Worm (Caenorhabditis elegans) whole organism, mixed stage, embryonic: ENCODE measurements around the gene sdz-28.

Experiments
- M03D4.4 ChIP-seq: sonication (generic microtip); optimal IDR thresholded peaks from 2 replicates; lab custom pipeline; 2017; ENCODE audit warnings: mild to moderate bottlenecking, missing genetic modification characterization, missing compliant biosample characterization
- bed-3 ChIP-seq: fragments of 200-800 bp; sonication (Bioruptor generic); optimal IDR thresholded peaks from 3 replicates; lab custom pipeline; 2018; ENCODE audit warnings: mild to moderate bottlenecking, missing genetic modification characterization, moderate library complexity, missing compliant biosample characterization
- blmp-1 ChIP-seq: fragments of 150-350 bp; optimal IDR thresholded peaks from 2 replicates; lab custom pipeline; 2014; ENCODE audit warnings: missing biosample characterization, missing genetic modification characterization
- ceh-39 ChIP-seq: fragments of 150-350 bp; optimal IDR thresholded peaks from 2 replicates; lab custom pipeline; 2014; ENCODE audit warnings: missing biosample characterization, missing genetic modification characterization
- ces-1 ChIP-seq: fragments of 150-350 bp; optimal IDR thresholded peaks from 2 replicates; lab custom pipeline; 2014; ENCODE audit warnings: missing biosample characterization, missing genetic modification reagents, missing genetic modification characterization
- cnd-1 ChIP-seq: fragments of 200-800 bp; sonication (Bioruptor generic); optimal IDR thresholded peaks from 2 replicates; lab custom pipeline; 2018; ENCODE audit warnings: mild to moderate bottlenecking, missing genetic modification characterization, missing compliant biosample characterization
- drap-1 ChIP-seq: fragments of 200-800 bp; sonication (Bioruptor generic); optimal IDR thresholded peaks from 3 replicates; lab custom pipeline; 2018; ENCODE audit warnings: mild to moderate bottlenecking, missing genetic modification characterization, missing compliant biosample characterization
- elt-1 ChIP-seq: sonication (generic microtip); optimal IDR thresholded peaks from 2 replicates; lab custom pipeline; 2017; ENCODE audit warnings: missing genetic modification characterization, mild to moderate bottlenecking, missing compliant biosample characterization, antibody characterized with exemption, moderate library complexity, borderline replicate concordance; ENCODE audit not compliant: insufficient read depth
- elt-3 ChIP-seq: fragments of 150-350 bp; optimal IDR thresholded peaks from 2 replicates; lab custom pipeline; 2014; ENCODE audit warnings: missing biosample characterization, missing genetic modification characterization
- hlh-1 ChIP-seq: fragments of 150-350 bp; optimal IDR thresholded peaks from 2 replicates; lab custom pipeline; 2014; ENCODE audit warnings: missing biosample characterization, missing genetic modification reagents, missing genetic modification characterization
- lin-32 ChIP-seq: fragments of 200-800 bp; sonication (Bioruptor generic); optimal IDR thresholded peaks from 2 replicates; lab custom pipeline; 2018; ENCODE audit warnings: mild to moderate bottlenecking, missing genetic modification characterization, missing compliant biosample characterization
- lsy-2 ChIP-seq: fragments of 150-350 bp; optimal IDR thresholded peaks from 2 replicates; lab custom pipeline; 2014; ENCODE audit warnings: missing biosample characterization, missing genetic modification characterization
- mab-5 ChIP-seq: fragments of 150-350 bp; optimal IDR thresholded peaks from 2 replicates; lab custom pipeline; 2014; ENCODE audit warnings: missing biosample characterization, missing genetic modification characterization
- mep-1 ChIP-seq: fragments of 150-350 bp; optimal IDR thresholded peaks from 2 replicates; lab custom pipeline; 2017; ENCODE audit warnings: missing biosample characterization, missing genetic modification reagents, missing genetic modification characterization, inconsistent platforms
- mls-2 ChIP-seq: sonication (generic microtip); optimal IDR thresholded peaks from 2 replicates; lab custom pipeline; 2016; ENCODE audit warnings: mild to moderate bottlenecking, missing genetic modification characterization, moderate library complexity, missing compliant biosample characterization
- nhr-2 ChIP-seq: fragments of 150-350 bp; optimal IDR thresholded peaks from 2 replicates; lab custom pipeline; 2014; ENCODE audit warnings: missing biosample characterization, missing genetic modification characterization
- nhr-237 ChIP-seq: fragments of 150-350 bp; optimal IDR thresholded peaks from 2 replicates; lab custom pipeline; 2014; ENCODE audit warnings: missing biosample characterization, missing genetic modification characterization
- pha-4 ChIP-seq: fragments of 150-350 bp; optimal IDR thresholded peaks from 2 replicates; lab custom pipeline; 2018; ENCODE audit warnings: missing biosample characterization, missing genetic modification reagents, missing genetic modification characterization
- sem-2 ChIP-seq: fragments of 200-800 bp; sonication (Bioruptor generic); optimal IDR thresholded peaks from 2 replicates; lab custom pipeline; 2018; ENCODE audit warnings: mild to moderate bottlenecking, missing genetic modification characterization, missing compliant biosample characterization
- snpc-4 ChIP-seq: fragments of 150-350 bp; optimal IDR thresholded peaks from 2 replicates; lab custom pipeline; 2014; ENCODE audit warnings: missing biosample characterization, missing genetic modification characterization
- unc-120 ChIP-seq: sonication (generic microtip); optimal IDR thresholded peaks from 2 replicates; lab custom pipeline; 2017; ENCODE audit warnings: missing genetic modification characterization, missing compliant biosample characterization; ENCODE audit not compliant: poor library complexity, severe bottlenecking
- unc-39 ChIP-seq: fragments of 150-350 bp; optimal IDR thresholded peaks from 2 replicates; lab custom pipeline; 2014; ENCODE audit warnings: missing biosample characterization, missing genetic modification characterization
- ztf-11 ChIP-seq: fragments of 150-350 bp; optimal IDR thresholded peaks from 2 replicates; lab custom pipeline; 2014; ENCODE audit warnings: missing biosample characterization, missing genetic modification characterization

The sdz-28 gene

DNA sequence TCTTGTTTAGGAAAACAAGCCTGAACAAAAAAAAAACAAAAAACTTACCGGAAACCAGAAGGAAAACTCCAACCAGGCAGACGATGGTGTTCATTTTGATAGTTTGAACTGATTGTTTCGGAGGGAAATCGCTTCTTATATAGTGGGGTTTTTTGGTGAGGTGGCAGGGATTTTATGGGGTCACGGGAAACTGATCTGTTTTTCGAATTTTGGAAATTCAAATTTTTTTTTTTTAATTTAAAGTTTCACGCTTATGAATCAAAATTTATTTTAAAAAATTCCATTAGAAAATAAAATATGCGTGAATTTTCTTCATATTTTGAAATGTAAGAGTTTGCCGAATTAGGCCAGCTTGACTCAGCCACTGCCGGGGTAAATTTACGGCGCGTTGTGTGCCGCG lies 44.5 kb downstream of the sdz-28 start, which contains the start of gene C33C12.7:
TSS of gene C33C12.7 (minus strand) at position 101 of the 400 bp plus-strand sequence.
- no peak for TF ChIP-seq M03D4.4 (tag; lab: Kevin White, UChicago)
- no peak for TF ChIP-seq lsy-2

DNA sequence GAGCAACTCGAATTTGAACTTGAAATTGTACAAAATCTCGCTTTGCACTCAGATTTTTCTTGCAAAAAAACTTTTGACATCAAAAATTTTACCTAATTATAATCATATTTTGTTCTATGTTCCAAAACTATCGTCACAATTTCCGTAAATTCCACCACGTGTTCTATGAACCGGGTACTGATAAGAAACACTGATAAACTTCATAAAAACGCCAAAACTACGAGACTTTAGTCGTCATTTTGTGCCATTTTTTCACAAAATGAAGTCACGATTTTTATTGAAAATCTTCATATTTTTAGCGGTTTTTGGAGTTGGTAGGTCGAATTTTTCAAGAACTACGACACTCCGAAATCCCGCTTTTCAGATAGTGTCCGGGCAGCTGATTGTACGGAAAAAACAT lies 45.8 kb downstream of the sdz-28 start, which contains the start of gene gba-1:
TSS of gene gba-1 (plus strand) at position 54 of the 400 bp plus-strand sequence.
- TF ChIP-seq drap-1 (no peak), ces-1 (GFP tag; lab: Kevin White, UChicago) (no peak), elt-3 (no peak), nhr-237 (tag; lab: Kevin White, UChicago) (no peak), elt-1 (tag; lab: Kevin White, UChicago) (no peak), lin-32 (GFP tag; lab: Kevin White, UChicago) (no peak), ztf-11 (tag; lab: Kevin White, UChicago) (no peak), snpc-4 (tag; lab: Kevin White, UChicago) (no peak), unc-39 (tag; lab: Kevin White, UChicago) (no peak), ceh-39 (tag; lab: Kevin White, UChicago) (no peak), sem-2 (GFP tag; lab: Kevin White, UChicago) (no peak), bed-3 (no peak), hlh-1 (tag; lab: Kevin White, UChicago) (no peak), unc-120 (no peak)

DNA sequence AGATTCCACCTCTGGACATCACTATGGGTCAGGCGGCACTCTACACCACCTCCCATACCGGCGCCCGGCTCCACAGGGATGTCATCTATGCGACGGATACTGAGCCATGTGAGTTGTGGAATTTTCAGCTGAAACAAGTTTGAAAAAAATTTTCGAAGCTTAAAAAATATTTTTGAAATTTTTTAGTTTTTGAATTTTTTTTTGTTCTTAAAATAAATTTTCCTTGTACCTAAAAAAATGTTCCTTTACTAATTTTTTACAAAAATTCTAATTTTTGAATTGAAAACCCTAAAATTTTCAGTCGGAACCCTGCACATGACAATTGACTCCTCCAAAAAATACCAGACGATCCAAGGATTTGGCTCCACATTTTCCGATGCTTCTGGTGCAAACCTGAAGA lies 46.9 kb downstream of the sdz-28 start:
- TF ChIP-seq mab-5 (tag; lab: Kevin White, UChicago) (no peak), mls-2 (tag; lab: Kevin White, UChicago) (no peak), pha-4 (no peak), bed-3 (no peak), unc-120 (no peak), nhr-237 (tag; lab: Kevin White, UChicago) (no peak), blmp-1 (tag; lab: Kevin White, UChicago) (no peak), cnd-1 (no peak), mep-1 (tag; lab: Kevin White, UChicago) (no peak), snpc-4 (tag; lab: Kevin White, UChicago) (no peak), ztf-11 (tag; lab: Kevin White, UChicago) (no peak), nhr-2 (tag; lab: Kevin White, UChicago) (no peak), lsy-2 (no peak), M03D4.4 (tag; lab: Kevin White, UChicago) (no peak)
